Worm (Caenorhabditis elegans) whole organism, L1 larva: Measurements from ENCODE around the gene srg-54.
"Not testable (repeated sequence)": the region's sequence is repeated elsewhere in the genome, so short reads cannot be mapped to it uniquely, and the experiment has no call there.

ENCODE experiments used
- C04F5.9 ChIP-seq: sonication (generic microtip); optimal IDR thresholded peaks from 2 replicates; lab custom pipeline; 2016; ENCODE audit warnings: missing genetic modification characterization, missing compliant biosample characterization
- C16A3.4 ChIP-seq: fragments of 150-350 bp; optimal IDR thresholded peaks from 2 replicates; lab custom pipeline; 2014; ENCODE audit warnings: missing biosample characterization, missing genetic modification characterization
- aly-2 ChIP-seq: fragments of 150-350 bp; optimal IDR thresholded peaks from 2 replicates; lab custom pipeline; 2014; ENCODE audit warnings: missing biosample characterization, missing genetic modification characterization
- blmp-1 ChIP-seq: fragments of 150-350 bp; optimal IDR thresholded peaks from 2 replicates; lab custom pipeline; 2014; ENCODE audit warnings: missing biosample characterization, missing genetic modification characterization
- ceh-63 ChIP-seq: fragments of 200-800 bp; sonication (Bioruptor generic); optimal IDR thresholded peaks from 2 replicates; lab custom pipeline; 2018; ENCODE audit warnings: mild to moderate bottlenecking, missing genetic modification characterization, missing compliant biosample characterization
- ceh-82 ChIP-seq, 3 experiments: fragments of 150-350 bp in 1 of 3; sonication (generic microtip) in 2 of 3; optimal IDR thresholded peaks; 2 replicates each; lab custom pipeline; 2014 to 2017; ENCODE audit warnings: missing biosample characterization in 3 of 3, missing genetic modification characterization in 3 of 3
- ceh-90 ChIP-seq: sonication (generic microtip); optimal IDR thresholded peaks from 2 replicates; lab custom pipeline; 2016; ENCODE audit warnings: missing genetic modification characterization, missing compliant biosample characterization
- efl-1 ChIP-seq, 4 experiments: fragments of 150-350 bp; optimal IDR thresholded peaks in 3 of 4; peaks in 1 of 4; 1 replicate in 1 of 4; 2 replicates in 3 of 4; lab custom pipeline; 2014; ENCODE audit warnings: missing biosample characterization in 2 of 4, missing genetic modification characterization in 2 of 4, missing genetic modification reagents in 2 of 4
- egl-13 ChIP-seq: sonication (generic microtip); optimal IDR thresholded peaks from 2 replicates; lab custom pipeline; 2016; ENCODE audit warnings: missing genotype, missing genetic modification reagents, missing genetic modification characterization, missing compliant biosample characterization
- elt-2 ChIP-seq: sonication (generic microtip); optimal IDR thresholded peaks from 2 replicates; lab custom pipeline; 2016; ENCODE audit warnings: missing genetic modification characterization, mild to moderate bottlenecking, inconsistent platforms, missing compliant biosample characterization, missing genetic modification reagents
- ets-5 ChIP-seq: fragments of 200-800 bp; sonication (Bioruptor generic); IDR thresholded peaks from 2 replicates; pipeline ENCODE4 v1.3.6; 2022; ENCODE audit warnings: missing genetic modification characterization, missing compliant biosample characterization
- fkh-4 ChIP-seq: sonication (generic microtip); optimal IDR thresholded peaks from 2 replicates; lab custom pipeline; 2016; ENCODE audit warnings: missing compliant biosample characterization, missing genetic modification characterization, borderline replicate concordance
- fos-1 ChIP-seq: fragments of 150-350 bp; optimal IDR thresholded peaks from 2 replicates; lab custom pipeline; 2014; ENCODE audit warnings: missing biosample characterization, missing genetic modification characterization
- grh-1 ChIP-seq: fragments of 200-800 bp; sonication (Bioruptor generic); IDR thresholded peaks from 2 replicates; pipeline ENCODE4 v1.3.6; 2022; ENCODE audit warnings: missing genetic modification reagents, missing genetic modification characterization, missing compliant biosample characterization
- hlh-4 ChIP-seq: sonication (generic microtip); optimal IDR thresholded peaks from 2 replicates; lab custom pipeline; 2016; ENCODE audit warnings: mild to moderate bottlenecking, missing genetic modification characterization, missing compliant biosample characterization
- irx-1 ChIP-seq: sonication (generic microtip); optimal IDR thresholded peaks from 2 replicates; lab custom pipeline; 2016; ENCODE audit warnings: missing genetic modification characterization, missing compliant biosample characterization
- lin-14 ChIP-seq: fragments of 200-800 bp; sonication (Bioruptor generic); optimal IDR thresholded peaks from 2 replicates; lab custom pipeline; 2018; ENCODE audit warnings: mild to moderate bottlenecking, missing genetic modification characterization, moderate library complexity, missing compliant biosample characterization
- lin-35 ChIP-seq, 2 experiments: fragments of 150-350 bp; optimal IDR thresholded peaks; 2 replicates each; lab custom pipeline; 2014; ENCODE audit warnings: missing biosample characterization in 2 of 2, missing genetic modification characterization in 2 of 2, missing genetic modification reagents in 2 of 2
- lin-39 ChIP-seq: fragments of 150-350 bp; optimal IDR thresholded peaks from 2 replicates; lab custom pipeline; 2014; ENCODE audit warnings: missing biosample characterization, missing genetic modification reagents, missing genetic modification characterization
- mab-9 ChIP-seq: fragments of 200-800 bp; sonication (Bioruptor generic); IDR thresholded peaks from 2 replicates; pipeline ENCODE4 v1.3.6; 2022; ENCODE audit warnings: missing genetic modification reagents, missing genetic modification characterization, missing compliant biosample characterization
- mdl-1 ChIP-seq, 2 experiments: fragments of 150-350 bp; optimal IDR thresholded peaks; 2 replicates each; lab custom pipeline; 2014 to 2017; ENCODE audit warnings: missing biosample characterization in 2 of 2, missing genetic modification characterization in 2 of 2, inconsistent platforms in 1 of 2
- nhr-12 ChIP-seq: sonication (generic microtip); optimal IDR thresholded peaks from 2 replicates; lab custom pipeline; 2017; ENCODE audit warnings: missing biosample characterization, missing genetic modification characterization
- nhr-28 ChIP-seq: fragments of 150-350 bp; optimal IDR thresholded peaks from 2 replicates; lab custom pipeline; 2014; ENCODE audit warnings: missing biosample characterization, missing genetic modification characterization
- nhr-76 ChIP-seq: sonication (generic microtip); optimal IDR thresholded peaks from 2 replicates; lab custom pipeline; 2017; ENCODE audit warnings: missing biosample characterization, missing genetic modification characterization
- nhr-77 ChIP-seq: fragments of 150-350 bp; optimal IDR thresholded peaks from 2 replicates; lab custom pipeline; 2014; ENCODE audit warnings: missing biosample characterization, missing genetic modification characterization
- nhr-90 ChIP-seq: sonication (generic microtip); optimal IDR thresholded peaks from 2 replicates; lab custom pipeline; 2016; ENCODE audit warnings: mild to moderate bottlenecking, missing genetic modification characterization, missing compliant biosample characterization; ENCODE audit not compliant: poor library complexity
- pax-3 ChIP-seq: fragments of 200-800 bp; sonication (Bioruptor generic); optimal IDR thresholded peaks from 2 replicates; lab custom pipeline; 2018; ENCODE audit warnings: mild to moderate bottlenecking, missing genetic modification characterization, moderate library complexity, missing compliant biosample characterization
- pqm-1 ChIP-seq: sonication (generic microtip); optimal IDR thresholded peaks from 3 replicates; lab custom pipeline; 2017; ENCODE audit warnings: missing biosample characterization, missing genetic modification characterization
- rnt-1 ChIP-seq: sonication (generic microtip); optimal IDR thresholded peaks from 2 replicates; lab custom pipeline; 2016; ENCODE audit warnings: mild to moderate bottlenecking, missing genetic modification characterization, moderate library complexity, missing compliant biosample characterization
- skn-1 ChIP-seq: fragments of 150-350 bp; optimal IDR thresholded peaks from 2 replicates; lab custom pipeline; 2014; ENCODE audit warnings: missing biosample characterization, missing genetic modification characterization
- snpc-4 ChIP-seq: fragments of 150-350 bp; optimal IDR thresholded peaks from 2 replicates; lab custom pipeline; 2014; ENCODE audit warnings: missing biosample characterization, missing genetic modification characterization
- sup-37 ChIP-seq: fragments of 200-800 bp; sonication (Bioruptor generic); optimal IDR thresholded peaks from 2 replicates; lab custom pipeline; 2018; ENCODE audit warnings: mild to moderate bottlenecking, missing genetic modification characterization, missing compliant biosample characterization
- tbx-2 ChIP-seq: sonication (generic microtip); optimal IDR thresholded peaks from 2 replicates; lab custom pipeline; 2016; ENCODE audit warnings: missing genetic modification characterization, missing compliant biosample characterization
- tlp-1 ChIP-seq: fragments of 150-350 bp; optimal IDR thresholded peaks from 2 replicates; lab custom pipeline; 2014; ENCODE audit warnings: missing biosample characterization, missing genetic modification characterization
- unc-62 ChIP-seq: fragments of 150-350 bp; optimal IDR thresholded peaks from 2 replicates; lab custom pipeline; 2014; ENCODE audit warnings: missing biosample characterization, missing genetic modification reagents, missing genetic modification characterization
- unc-86 ChIP-seq: sonication (generic microtip); optimal IDR thresholded peaks from 2 replicates; lab custom pipeline; 2016; ENCODE audit warnings: missing genetic modification characterization, missing compliant biosample characterization
- unc-98 ChIP-seq: fragments of 200-800 bp; sonication (Bioruptor generic); IDR thresholded peaks from 2 replicates; pipeline ENCODE4 v1.3.6; 2022; ENCODE audit warnings: missing genetic modification characterization, missing compliant biosample characterization
- xbp-1 ChIP-seq: sonication (generic microtip); optimal IDR thresholded peaks from 2 replicates; lab custom pipeline; 2016; ENCODE audit warnings: missing genetic modification characterization, missing compliant biosample characterization

srg-54 gene

DNA sequence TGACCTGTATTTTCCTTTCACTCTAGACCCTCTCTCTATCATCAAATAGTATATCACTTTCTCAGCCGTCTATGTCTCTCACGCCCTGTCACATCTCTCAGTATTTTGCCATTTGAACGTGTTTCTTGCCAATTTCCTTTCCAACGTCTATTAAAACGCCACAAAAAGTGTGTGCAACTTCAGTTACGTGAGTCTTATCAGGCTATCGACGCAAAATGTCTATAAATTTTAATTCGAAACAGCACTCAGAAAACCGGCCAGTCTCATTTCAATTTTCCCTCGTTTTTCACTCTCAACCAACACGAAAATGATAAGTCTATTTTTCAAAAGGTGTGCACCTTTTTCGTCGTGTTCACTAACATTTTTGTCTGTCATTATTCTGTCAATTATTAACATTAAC, 28.4 kb downstream of the srg-54 start, which contains the start of gene mpst-3:
Gene mpst-3, plus strand, starts transcription at position 91 of the 400 bp plus-strand sequence.
- TF ChIP-seq grh-1 (GFP tag; lab: Robert Waterston, UW) (no peak), xbp-1 (no peak), hlh-4 (tag; lab: Kevin White, UChicago) (no peak), fos-1 (tag; lab: Kevin White, UChicago) (no peak), tbx-2 (no peak), C16A3.4 (tag; lab: Kevin White, UChicago) (no peak), C04F5.9 (tag; lab: Kevin White, UChicago) (no peak), ceh-90 (tag; lab: Kevin White, UChicago) (no peak), nhr-76 (no peak), ceh-82 (tag; optimal IDR thresholded peaks at IDR 0.05; lab: Kevin White, UChicago) (peak in 1 of 3 experiments; percentile 11), ets-5 (GFP tag; lab: Robert Waterston, UW) (no peak), nhr-28 (tag; lab: Kevin White, UChicago) (no peak), nhr-12 (tag; lab: Kevin White, UChicago) (no peak), efl-1 (optimal IDR thresholded peaks at IDR 0.05; lab: Kevin White, UChicago) (no peak), efl-1 (GFP tag; optimal IDR thresholded peaks at IDR 0.05 in 1 of 2; lab: Kevin White, UChicago) (peak in 1 of 2 experiments; percentile 89), unc-62 (GFP tag; lab: Kevin White, UChicago) (no peak), rnt-1 (tag; lab: Kevin White, UChicago) (no peak), pqm-1 (tag; lab: Kevin White, UChicago) (peak; percentile 30), ceh-63 (no peak), mab-9 (GFP tag; lab: Robert Waterston, UW) (no peak), irx-1 (no peak), lin-35 (GFP tag; optimal IDR thresholded peaks at IDR 0.05; lab: Kevin White, UChicago) (peak in 1 of 2 experiments; percentile 32), nhr-90 (peak; percentile 1), skn-1 (tag; lab: Kevin White, UChicago) (no peak), elt-2 (tag; lab: Kevin White, UChicago) (peak; percentile 71), mdl-1 (tag; optimal IDR thresholded peaks at IDR 0.05; lab: Kevin White, UChicago) (no peak), lin-14 (peak; percentile 37), unc-86 (no peak)

DNA sequence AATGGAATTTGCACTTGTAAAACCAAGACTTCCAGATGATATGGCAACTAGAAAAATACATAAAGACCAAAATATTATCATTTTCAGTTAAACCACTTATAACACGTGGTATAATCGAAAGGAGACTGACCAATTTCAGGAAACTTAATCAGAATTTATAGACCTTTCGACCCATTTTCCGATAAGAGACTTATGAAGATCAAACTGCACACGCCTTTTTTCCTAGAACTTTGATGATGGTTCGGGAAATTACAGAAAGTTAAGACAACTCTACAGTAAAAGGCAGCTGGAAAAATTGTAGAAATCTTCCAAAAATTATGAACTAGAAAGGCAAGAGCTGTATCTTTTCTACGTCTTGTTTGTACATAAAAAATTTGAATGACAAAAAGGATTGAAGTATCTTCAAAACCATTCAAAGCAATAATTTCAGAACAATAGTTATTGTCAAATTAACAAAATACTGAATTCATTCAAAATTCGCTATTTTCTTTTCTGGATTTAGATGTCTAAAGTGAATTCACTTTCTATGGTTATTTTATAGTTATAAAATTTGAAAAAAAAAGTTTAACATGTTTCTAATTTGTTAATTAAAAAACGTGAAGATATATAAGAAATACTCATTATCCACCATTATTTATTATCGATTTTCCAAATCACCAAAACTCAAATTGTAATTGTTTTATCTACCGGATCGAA, 30.5 kb downstream of the srg-54 start, which contains the start of the genes mpst-2 and H12D21.5:
Gene mpst-2, minus strand, starts transcription at position 101 of the 696 bp plus-strand sequence.
Gene H12D21.5, plus strand, starts transcription at position 646 of the 696 bp plus-strand sequence.
- TF ChIP-seq ets-5 (GFP tag; lab: Robert Waterston, UW) = no peak
- TF ChIP-seq unc-98 (GFP tag; lab: Robert Waterston, UW) = no peak
- TF ChIP-seq nhr-77 (tag; lab: Kevin White, UChicago) = no peak
- TF ChIP-seq sup-37 (GFP tag; lab: Kevin White, UChicago) = no peak
- TF ChIP-seq nhr-28 (tag; lab: Kevin White, UChicago) = no peak
- TF ChIP-seq egl-13 (tag; lab: Kevin White, UChicago) = no peak
- no peak for TF ChIP-seq aly-2 (tag; lab: Kevin White, UChicago)
- no peak for TF ChIP-seq unc-62 (GFP tag; lab: Kevin White, UChicago)
- TF ChIP-seq irx-1 = no peak
- TF ChIP-seq blmp-1 = no peak
- no peak for TF ChIP-seq tlp-1
- TF ChIP-seq pax-3 (tag; lab: Kevin White, UChicago) = no peak
- TF ChIP-seq snpc-4 (tag; lab: Kevin White, UChicago) = no peak

DNA sequence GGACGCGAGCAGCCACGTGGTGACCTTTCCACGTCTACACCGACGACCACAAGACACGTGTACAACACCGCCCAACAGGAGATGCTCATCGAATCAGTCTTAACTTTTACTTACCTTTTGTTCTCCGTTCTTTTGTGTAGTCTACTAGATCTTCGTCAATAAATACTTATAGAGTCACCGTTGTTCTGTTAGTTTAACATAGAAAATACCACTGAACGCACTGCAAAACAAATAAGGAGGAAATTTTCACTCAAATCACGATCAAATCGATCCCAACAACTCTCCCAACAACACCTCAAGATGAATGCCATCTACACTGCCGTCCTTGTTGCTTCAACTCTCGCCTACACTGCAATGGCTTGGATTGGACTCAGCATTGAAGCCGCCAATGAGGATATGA, 33.2 kb downstream of the srg-54 start, which contains the start of gene nspa-2:
Gene nspa-2, plus strand, starts transcription at position 301 of the 400 bp plus-strand sequence.
- not testable (repeated sequence) for TF ChIP-seq lin-39; fkh-4 (tag; lab: Kevin White, UChicago); nhr-28 (tag; lab: Kevin White, UChicago)
